Worm (Caenorhabditis elegans) whole organism, late embryonic: ENCODE data around the gene T05G5.1.

Source experiments
- ceh-30 ChIP-seq: fragments of 150-350 bp; optimal IDR thresholded peaks from 2 replicates; lab custom pipeline; 2014; ENCODE audit warnings: missing biosample characterization, missing genetic modification characterization
- pha-4 ChIP-seq: fragments of 150-350 bp; optimal IDR thresholded peaks from 2 replicates; lab custom pipeline; 2018; ENCODE audit warnings: missing biosample characterization, missing genetic modification reagents, missing genetic modification characterization

- TF ChIP-seq ceh-30 (tag; lab: Kevin White, UChicago) (no peak), pha-4 (no peak)
Observed at ce11 chrIII:9783133-9783590, 40.0 kb upstream of the T05G5.1 start.
